Worm (Caenorhabditis elegans) whole organism, late embryonic: ENCODE data around the gene T04B2.3.
"Not testable (repeated sequence)": the region's sequence is repeated elsewhere in the genome, so short reads cannot be mapped to it uniquely, and the experiment has no call there.

ENCODE experiments used
- C08G9.2 ChIP-seq: sonication (generic microtip); optimal IDR thresholded peaks from 2 replicates; lab custom pipeline; 2016; ENCODE audit warnings: mild to moderate bottlenecking, missing genetic modification characterization, moderate library complexity, missing compliant biosample characterization
- C38D4.7 ChIP-seq: fragments of 200-800 bp; sonication (Bioruptor generic); optimal IDR thresholded peaks from 2 replicates; lab custom pipeline; 2018; ENCODE audit warnings: mild to moderate bottlenecking, missing genetic modification characterization, moderate library complexity, missing compliant biosample characterization
- F13H6.1 ChIP-seq: sonication (generic microtip); optimal IDR thresholded peaks from 2 replicates; lab custom pipeline; 2016; ENCODE audit warnings: missing genetic modification characterization, missing compliant biosample characterization
- K09A11.1 ChIP-seq: sonication (generic microtip); optimal IDR thresholded peaks from 2 replicates; lab custom pipeline; 2017; ENCODE audit warnings: antibody characterized with exemption, mild to moderate bottlenecking, missing genetic modification characterization, missing compliant biosample characterization; ENCODE audit not compliant: insufficient read depth
- ama-1 ChIP-seq: fragments of 150-350 bp; optimal IDR thresholded peaks from 2 replicates; lab custom pipeline; 2014
- ceh-14 ChIP-seq: sonication (generic microtip); optimal IDR thresholded peaks from 2 replicates; lab custom pipeline; 2016; ENCODE audit warnings: missing genotype, missing genetic modification characterization, missing compliant biosample characterization
- ceh-18 ChIP-seq: sonication (generic microtip); optimal IDR thresholded peaks from 2 replicates; lab custom pipeline; 2016; ENCODE audit warnings: missing genetic modification characterization, missing compliant biosample characterization
- ceh-19 ChIP-seq: fragments of 200-800 bp; sonication (Bioruptor generic); optimal IDR thresholded peaks from 2 replicates; lab custom pipeline; 2018; ENCODE audit warnings: mild to moderate bottlenecking, missing genetic modification characterization, missing compliant biosample characterization
- ceh-22 ChIP-seq: sonication (generic microtip); optimal IDR thresholded peaks from 2 replicates; lab custom pipeline; 2017; ENCODE audit warnings: missing biosample characterization, missing genetic modification characterization
- ceh-24 ChIP-seq: sonication (generic microtip); optimal IDR thresholded peaks from 2 replicates; lab custom pipeline; 2016; ENCODE audit warnings: mild to moderate bottlenecking, missing genetic modification characterization, missing compliant biosample characterization
- ceh-30 ChIP-seq: fragments of 150-350 bp; optimal IDR thresholded peaks from 2 replicates; lab custom pipeline; 2014; ENCODE audit warnings: missing biosample characterization, missing genetic modification characterization
- ceh-31 ChIP-seq: sonication (generic microtip); optimal IDR thresholded peaks from 2 replicates; lab custom pipeline; 2016; ENCODE audit warnings: missing genetic modification characterization, missing compliant biosample characterization
- ceh-34 ChIP-seq: sonication (generic microtip); optimal IDR thresholded peaks from 2 replicates; lab custom pipeline; 2016; ENCODE audit warnings: mild to moderate bottlenecking, missing genetic modification characterization, missing compliant biosample characterization
- ceh-45 ChIP-seq: fragments of 200-800 bp; sonication (Bioruptor generic); IDR thresholded peaks from 2 replicates; pipeline ENCODE4 v1.3.6; 2022; ENCODE audit warnings: missing genetic modification reagents, missing genetic modification characterization, missing compliant biosample characterization
- ceh-48 ChIP-seq: sonication (generic microtip); optimal IDR thresholded peaks from 2 replicates; lab custom pipeline; 2016; ENCODE audit warnings: missing genetic modification characterization, inconsistent platforms, missing compliant biosample characterization
- ceh-6 ChIP-seq: fragments of 200-800 bp; sonication (Bioruptor generic); optimal IDR thresholded peaks from 2 replicates; lab custom pipeline; 2018; ENCODE audit warnings: mild to moderate bottlenecking, missing genetic modification characterization, missing compliant biosample characterization
- dmd-4 ChIP-seq: sonication (generic microtip); optimal IDR thresholded peaks from 2 replicates; lab custom pipeline; 2016; ENCODE audit warnings: borderline replicate concordance, missing genetic modification characterization, missing compliant biosample characterization
- elt-2 ChIP-seq: sonication (generic microtip); optimal IDR thresholded peaks from 2 replicates; lab custom pipeline; 2016; ENCODE audit warnings: missing genetic modification reagents, missing genetic modification characterization, missing compliant biosample characterization
- elt-4 ChIP-seq: sonication (generic microtip); optimal IDR thresholded peaks from 2 replicates; lab custom pipeline; 2016; ENCODE audit warnings: missing genetic modification characterization, missing compliant biosample characterization
- ets-4 ChIP-seq: sonication (generic microtip); optimal IDR thresholded peaks from 2 replicates; lab custom pipeline; 2016; ENCODE audit warnings: missing genetic modification characterization, missing compliant biosample characterization
- fkh-6 ChIP-seq: sonication (generic microtip); optimal IDR thresholded peaks from 2 replicates; lab custom pipeline; 2016; ENCODE audit warnings: missing genetic modification characterization, missing compliant biosample characterization
- hlh-15 ChIP-seq: sonication (generic microtip); optimal IDR thresholded peaks from 2 replicates; lab custom pipeline; 2016; ENCODE audit warnings: missing genetic modification characterization, missing compliant biosample characterization
- hlh-30 ChIP-seq: sonication (generic microtip); optimal IDR thresholded peaks from 2 replicates; lab custom pipeline; 2017; ENCODE audit warnings: antibody characterized with exemption, missing genetic modification characterization, missing compliant biosample characterization; ENCODE audit not compliant: insufficient read depth
- lim-6 ChIP-seq: sonication (generic microtip); optimal IDR thresholded peaks from 2 replicates; lab custom pipeline; 2016; ENCODE audit warnings: missing genetic modification characterization, missing compliant biosample characterization
- nhr-11 ChIP-seq: fragments of 150-350 bp; optimal IDR thresholded peaks from 2 replicates; lab custom pipeline; 2014; ENCODE audit warnings: missing biosample characterization, missing genetic modification characterization
- npax-4 ChIP-seq: sonication (generic microtip); optimal IDR thresholded peaks from 2 replicates; lab custom pipeline; 2016; ENCODE audit warnings: missing genetic modification characterization, missing compliant biosample characterization
- odd-2 ChIP-seq: sonication (generic microtip); optimal IDR thresholded peaks from 2 replicates; lab custom pipeline; 2017; ENCODE audit warnings: antibody characterized with exemption, mild to moderate bottlenecking, missing genetic modification characterization, missing compliant biosample characterization
- pag-3 ChIP-seq: sonication (generic microtip); optimal IDR thresholded peaks from 2 replicates; lab custom pipeline; 2016; ENCODE audit warnings: missing compliant biosample characterization, missing genetic modification characterization, borderline replicate concordance
- pat-9 ChIP-seq: fragments of 200-800 bp; sonication (Bioruptor generic); optimal IDR thresholded peaks from 2 replicates; lab custom pipeline; 2018; ENCODE audit warnings: mild to moderate bottlenecking, missing genetic modification characterization, moderate library complexity, missing compliant biosample characterization
- pha-2 ChIP-seq: sonication (generic microtip); optimal IDR thresholded peaks from 2 replicates; lab custom pipeline; 2017; ENCODE audit warnings: mild to moderate bottlenecking, missing genetic modification characterization, missing compliant biosample characterization
- pha-4 ChIP-seq: fragments of 150-350 bp; optimal IDR thresholded peaks from 2 replicates; lab custom pipeline; 2018; ENCODE audit warnings: missing biosample characterization, missing genetic modification reagents, missing genetic modification characterization
- ref-2 ChIP-seq: sonication (generic microtip); optimal IDR thresholded peaks from 2 replicates; lab custom pipeline; 2016; ENCODE audit warnings: missing genetic modification characterization, missing compliant biosample characterization
- rnt-1 ChIP-seq: sonication (generic microtip); optimal IDR thresholded peaks from 2 replicates; lab custom pipeline; 2016; ENCODE audit warnings: missing genetic modification characterization, missing compliant biosample characterization
- sox-4 ChIP-seq: sonication (generic microtip); optimal IDR thresholded peaks from 2 replicates; lab custom pipeline; 2017; ENCODE audit warnings: mild to moderate bottlenecking, missing genetic modification characterization, inconsistent platforms, missing compliant biosample characterization
- syd-9 ChIP-seq: sonication (generic microtip); optimal IDR thresholded peaks from 2 replicates; lab custom pipeline; 2016; ENCODE audit warnings: mild to moderate bottlenecking, missing genetic modification characterization, moderate library complexity, missing compliant biosample characterization
- unc-3 ChIP-seq, 2 experiments: fragments of 200-800 bp in 1 of 2; sonication (Bioruptor generic) in 1 of 2; sonication (generic microtip) in 1 of 2; conservative IDR thresholded peaks in 1 of 2; optimal IDR thresholded peaks in 1 of 2; 2 replicates each; pipeline versions ENCODE4 v1.3.6 to Lab custom; 2016 to 2022; ENCODE audit warnings: missing compliant biosample characterization in 2 of 2, missing genetic modification characterization in 2 of 2, missing genetic modification reagents in 1 of 2
- unc-42 ChIP-seq: sonication (generic microtip); optimal IDR thresholded peaks from 2 replicates; lab custom pipeline; 2016; ENCODE audit warnings: missing genotype, missing genetic modification characterization, missing compliant biosample characterization
- unc-55 ChIP-seq: sonication (generic microtip); optimal IDR thresholded peaks from 2 replicates; lab custom pipeline; 2017; ENCODE audit warnings: missing biosample characterization, missing genetic modification reagents, missing genetic modification characterization
- unc-86 ChIP-seq: sonication (generic microtip); optimal IDR thresholded peaks from 2 replicates; lab custom pipeline; 2016; ENCODE audit warnings: missing genetic modification characterization, missing compliant biosample characterization
- zip-5 ChIP-seq: sonication (generic microtip); optimal IDR thresholded peaks from 2 replicates; lab custom pipeline; 2016; ENCODE audit warnings: missing genetic modification characterization, missing compliant biosample characterization

T04B2.3 gene

DNA sequence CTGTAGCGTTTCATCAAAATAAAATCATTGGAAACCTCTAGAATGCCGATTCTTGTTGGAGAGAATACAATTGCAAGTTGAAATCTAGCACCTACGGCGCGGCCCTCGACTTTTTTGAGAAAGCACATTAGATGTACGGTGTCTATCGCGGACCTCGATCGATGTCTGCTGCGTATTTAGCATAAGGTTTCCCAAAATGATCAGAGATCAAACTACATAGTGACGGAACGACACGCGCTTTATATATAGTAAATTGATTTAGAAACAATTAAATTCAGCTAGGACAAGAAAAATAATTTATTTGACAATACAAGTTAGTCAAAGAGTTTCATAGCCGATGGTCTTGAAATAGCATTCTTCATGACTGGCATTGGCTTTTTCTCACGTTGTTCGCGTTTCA is 21.1 kb upstream of the T04B2.3 start:
- TF ChIP-seq K09A11.1 (tag; lab: Kevin White, UChicago) (no peak), F13H6.1 (tag; lab: Kevin White, UChicago) (no peak), ceh-34 (tag; lab: Kevin White, UChicago) (no peak), ceh-48 (tag; lab: Kevin White, UChicago) (no peak), pat-9 (tag; lab: Kevin White, UChicago) (no peak), sox-4 (tag; lab: Kevin White, UChicago) (no peak), npax-4 (tag; lab: Kevin White, UChicago) (no peak)

DNA sequence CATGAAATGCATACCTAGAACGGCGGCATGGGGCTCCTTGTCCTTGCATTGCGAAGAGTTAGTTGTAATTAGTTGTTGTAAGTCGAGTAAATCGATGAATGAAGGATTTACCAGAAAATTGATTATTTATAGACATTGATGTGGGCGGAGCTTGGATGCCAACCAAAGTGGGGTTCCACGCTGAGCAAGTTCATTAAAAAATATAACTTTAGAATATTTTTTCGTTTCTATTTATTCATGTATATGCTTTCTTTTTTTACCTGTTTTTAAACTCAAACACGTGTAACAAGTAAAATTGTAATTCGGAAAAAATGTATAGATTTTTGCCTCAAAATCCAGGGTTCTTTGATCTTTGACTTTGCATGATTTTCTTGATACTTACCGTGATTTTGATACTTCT is 19.6 kb upstream of the T04B2.3 start, which contains the start of gene gipc-2:
Gene gipc-2 (minus strand): TSS at position 101 of the 400 bp plus-strand sequence.
- TF ChIP-seq pag-3 (tag; lab: Kevin White, UChicago) (no peak), ceh-6 (GFP tag; lab: Kevin White, UChicago) (no peak), unc-3 (GFP tag; conservative IDR thresholded peaks at IDR 0.05; lab: Robert Waterston, UW) (no peak), unc-3 (tag; optimal IDR thresholded peaks at IDR 0.05; lab: Kevin White, UChicago) (no peak), dmd-4 (tag; lab: Kevin White, UChicago) (no peak), K09A11.1 (tag; lab: Kevin White, UChicago) (no peak), odd-2 (tag; lab: Kevin White, UChicago) (no peak), ceh-19 (GFP tag; lab: Kevin White, UChicago) (no peak), hlh-30 (tag; lab: Kevin White, UChicago) (no peak), ceh-45 (GFP tag; lab: Robert Waterston, UW) (no peak), unc-86 (tag; lab: Kevin White, UChicago) (no peak), ceh-14 (tag; lab: Kevin White, UChicago) (no peak), hlh-15 (tag; lab: Kevin White, UChicago) (no peak), rnt-1 (no peak), zip-5 (tag; lab: Kevin White, UChicago) (no peak), nhr-11 (tag; lab: Kevin White, UChicago) (no peak), ets-4 (tag; lab: Kevin White, UChicago) (no peak), C08G9.2 (no peak), pha-2 (no peak)

DNA sequence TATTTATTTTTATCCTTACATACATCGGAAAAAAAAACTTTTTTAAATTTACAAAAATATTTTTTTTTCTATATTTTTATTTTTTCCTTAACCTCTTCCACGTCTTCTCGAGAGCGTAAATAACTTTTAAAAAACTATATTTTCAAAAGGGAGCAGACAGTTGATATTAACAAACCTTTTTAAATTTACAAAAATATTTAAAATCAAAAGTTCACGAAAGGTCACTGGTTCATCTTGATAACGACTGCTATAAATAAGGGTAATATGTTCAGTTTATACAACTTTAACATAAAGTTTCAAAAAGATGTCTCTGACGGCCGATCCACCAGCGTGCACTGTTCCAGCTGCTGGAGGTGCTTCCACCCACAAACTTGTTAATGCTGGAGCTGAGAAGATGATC is 18.4 kb upstream of the T04B2.3 start, which contains the start of the genes F44D12.16 and msd-2:
Gene F44D12.16 (plus strand): TSS at position 301 of the 400 bp plus-strand sequence.
Gene msd-2 (plus strand): TSS at position 305 of the 400 bp plus-strand sequence.
- not testable (repeated sequence) for TF ChIP-seq ref-2; ceh-24; lim-6 (tag; lab: Kevin White, UChicago)

DNA sequence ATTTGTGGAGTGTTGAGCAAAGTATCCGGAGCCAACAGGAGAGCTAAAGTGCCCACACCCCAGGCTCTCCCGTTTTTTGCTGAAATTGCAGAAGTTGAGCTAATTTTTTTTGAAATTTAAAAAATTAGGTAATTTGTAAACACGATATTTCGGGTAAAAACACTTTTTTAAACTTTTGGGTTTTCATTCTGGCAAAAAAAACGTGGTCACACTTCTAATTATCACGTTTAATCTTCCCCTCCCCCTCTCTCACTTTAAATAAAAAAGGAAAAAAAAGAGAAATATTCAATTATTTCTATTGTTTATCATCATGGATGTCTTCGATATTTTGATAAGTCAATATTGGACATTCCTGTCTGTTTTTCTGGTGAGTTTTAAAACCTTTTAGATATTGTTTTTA is 14.2 kb upstream of the T04B2.3 start, which contains the start of gene F44D12.6:
Gene F44D12.6 (plus strand): TSS at position 301 of the 400 bp plus-strand sequence.
- no peak for TF ChIP-seq unc-55

DNA sequence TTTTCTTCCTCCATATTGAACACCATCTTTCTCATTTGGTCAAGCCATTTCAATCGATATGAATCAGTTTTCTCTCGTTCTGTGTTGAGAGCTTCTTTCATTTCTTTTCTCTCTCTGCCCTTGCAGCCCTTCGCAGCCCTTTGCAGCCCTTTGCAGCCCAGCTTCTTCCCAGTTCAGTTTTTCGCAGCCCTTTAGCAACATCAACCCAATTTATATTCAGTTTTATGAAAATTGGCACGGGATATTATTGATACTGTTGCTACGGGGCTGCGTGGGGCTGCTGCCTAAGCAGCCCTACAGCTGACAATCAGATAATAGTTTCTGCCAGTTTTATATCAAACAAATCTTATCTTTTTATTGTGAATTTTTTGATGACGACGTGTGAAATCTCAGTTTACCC is 10.2 kb upstream of the T04B2.3 start, which contains the start of gene F44D12.10:
Gene F44D12.10 (minus strand): TSS at position 101 of the 400 bp plus-strand sequence.
- no peak for TF ChIP-seq nhr-11 (tag; lab: Kevin White, UChicago)
- TF ChIP-seq ceh-31 (tag; lab: Kevin White, UChicago) = no peak
- no peak for TF ChIP-seq ceh-19 (GFP tag; lab: Kevin White, UChicago)
- no peak for TF ChIP-seq rnt-1
- TF ChIP-seq ceh-14 (tag; lab: Kevin White, UChicago) = no peak
- TF ChIP-seq syd-9 (tag; lab: Kevin White, UChicago) = no peak
- TF ChIP-seq elt-4 (tag; lab: Kevin White, UChicago) = no peak
- no peak for TF ChIP-seq pha-4
- no peak for TF ChIP-seq elt-2
- no peak for TF ChIP-seq ceh-30 (tag; lab: Kevin White, UChicago)
- no peak for TF ChIP-seq fkh-6
- no peak for TF ChIP-seq ceh-24
- no peak for TF ChIP-seq ceh-18 (tag; lab: Kevin White, UChicago)
- TF ChIP-seq ceh-22 (tag; lab: Kevin White, UChicago) = no peak
- TF ChIP-seq unc-42 (tag; lab: Kevin White, UChicago) = no peak
- TF ChIP-seq C38D4.7 (GFP tag; lab: Kevin White, UChicago) = no peak
- no peak for TF ChIP-seq ama-1
- TF ChIP-seq F13H6.1 (tag; lab: Kevin White, UChicago) = no peak
- TF ChIP-seq, all 69 proteins: peak for 0
